Worm (Caenorhabditis elegans) whole organism, young adult: Measurements from ENCODE around the gene rpia-1.

Experiments used
- K11D2.4 ChIP-seq: fragments of 200-800 bp; sonication (Bioruptor generic); IDR thresholded peaks from 2 replicates; pipeline ENCODE4 v1.3.6; 2022; ENCODE audit warnings: missing genetic modification reagents, missing genetic modification characterization, missing compliant biosample characterization
- lin-35 ChIP-seq, 3 experiments: fragments of 150-350 bp in 2 of 3; sonication (generic microtip) in 1 of 3; optimal IDR thresholded peaks; 2 replicates each; lab custom pipeline; 2014 to 2018; ENCODE audit warnings: missing biosample characterization in 3 of 3, missing genetic modification characterization in 3 of 3, missing genetic modification reagents in 3 of 3

DNA sequence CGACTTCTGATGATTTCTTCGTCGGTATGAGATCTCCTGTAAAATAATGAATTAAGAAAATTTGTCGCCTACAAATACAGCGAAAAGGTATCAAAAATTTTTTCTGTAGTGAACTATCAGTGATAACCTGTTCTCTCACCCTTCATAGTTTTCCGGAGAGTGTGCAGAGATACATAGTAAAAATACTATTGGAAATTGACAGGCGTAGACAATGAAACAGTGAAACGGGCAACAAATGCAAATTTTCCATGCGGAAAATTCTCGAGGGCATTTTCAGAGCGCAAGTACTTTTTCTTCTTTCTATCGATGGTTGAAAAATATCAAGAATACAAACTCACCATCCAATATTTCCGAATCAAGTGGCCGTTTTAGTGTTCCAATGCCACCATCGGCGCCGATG is 35.7 kb upstream of the rpia-1 start:
- TF ChIP-seq lin-35 (GFP tag; optimal IDR thresholded peaks at IDR 0.05; lab: Kevin White, UChicago), result no peak
- no peak for TF ChIP-seq K11D2.4 (GFP tag; lab: Robert Waterston, UW)
